Worm (Caenorhabditis elegans): Measurements from ENCODE around the gene srg-53.
"Not testable (repeated sequence)": the region's sequence is repeated elsewhere in the genome, so short reads cannot be mapped to it uniquely, and the experiment has no call there.

The srg-53 gene

DNA sequence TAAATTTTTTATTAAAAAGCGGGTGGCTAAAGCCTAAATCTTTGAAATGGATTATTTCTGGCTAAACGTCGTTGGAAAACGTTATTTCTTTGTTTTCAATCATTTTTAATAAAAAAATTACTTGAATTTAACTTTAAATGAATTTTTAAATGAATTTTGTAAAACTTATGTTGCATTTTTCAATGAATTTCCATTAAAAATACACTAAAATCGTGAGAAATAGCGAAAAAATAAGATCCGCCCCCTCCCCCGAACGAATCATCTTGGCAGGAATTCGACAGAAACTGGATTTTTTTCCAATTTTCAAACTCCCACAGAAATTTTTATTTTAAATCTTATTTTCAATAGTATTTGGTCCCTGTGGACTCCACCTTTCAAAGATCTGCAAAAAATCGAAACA, at the start of gene srg-53:
Gene srg-53 (plus strand): TSS at position 301 of the 400 bp plus-strand sequence.
- TF ChIP-seq unc-62 (GFP tag; optimal IDR thresholded peaks at IDR 0.05), result no peak

DNA sequence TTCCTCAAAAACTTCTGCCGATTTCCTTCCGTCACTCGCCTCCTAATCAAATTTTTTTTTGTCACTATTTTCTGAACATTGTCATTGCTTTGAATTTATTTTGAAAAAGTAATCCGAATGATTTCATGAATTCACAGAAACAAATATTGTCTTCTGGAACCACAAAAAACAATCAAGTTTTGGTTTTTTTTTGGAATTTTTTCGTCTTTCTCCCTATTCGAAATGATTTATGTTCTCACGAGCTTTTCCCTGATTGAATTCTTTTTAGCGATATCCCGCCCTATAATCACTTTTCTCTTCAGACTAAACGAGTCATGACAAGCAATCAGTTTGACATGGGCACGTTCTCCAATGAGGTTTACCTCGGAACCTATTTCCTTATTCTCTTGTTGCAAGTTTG, 45.9 kb upstream of the srg-53 start, which contains the start of gene F41H8.1:
Gene F41H8.1 (plus strand): TSS at position 301 of the 400 bp plus-strand sequence.
- TF ChIP-seq unc-62 (GFP tag; optimal IDR thresholded peaks at IDR 0.05), result no peak

ce11 chrV:838984-839471, 40.2 kb upstream of the srg-53 start, which contains the start of the genes K09C6.7 and K09C6.10:
K09C6.7 (minus strand) TSS chrV:839084.
K09C6.10 (plus strand) TSS chrV:839421.
- TF ChIP-seq unc-62 (GFP tag; optimal IDR thresholded peaks at IDR 0.05), result not testable (repeated sequence)

DNA sequence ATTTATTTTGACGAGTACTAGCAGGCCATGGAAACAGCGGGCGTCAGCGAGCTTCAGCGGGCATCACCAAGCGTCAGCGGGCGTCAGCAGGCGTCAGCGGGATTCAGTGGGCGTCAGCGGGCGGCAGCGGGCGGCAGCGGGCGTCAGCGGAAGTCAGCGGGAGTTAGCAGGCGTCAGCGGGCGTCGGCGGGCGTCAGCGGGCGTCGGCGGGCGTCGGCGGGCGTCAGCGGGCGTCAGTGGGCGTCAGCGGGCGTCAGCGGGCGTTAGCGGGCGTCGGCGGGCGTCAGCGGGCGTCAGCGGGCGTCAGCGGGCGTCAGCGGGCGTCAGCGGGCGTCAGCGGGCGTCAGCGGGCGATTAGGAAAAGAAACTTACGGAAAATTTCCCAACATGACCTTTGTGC, 36.7 kb upstream of the srg-53 start:
- TF ChIP-seq unc-62 (GFP tag; optimal IDR thresholded peaks at IDR 0.05), result no peak

ce11 chrV:843118-843517, 36.2 kb upstream of the srg-53 start, which contains the start of gene K09C6.8:
K09C6.8 (minus strand) TSS chrV:843218.
- TF ChIP-seq unc-62 (GFP tag; optimal IDR thresholded peaks at IDR 0.05), result not testable (repeated sequence)

- TF ChIP-seq unc-62 (GFP tag; optimal IDR thresholded peaks at IDR 0.05), result no peak
Observed at ce11 chrV:847521-847920, 31.8 kb upstream of the srg-53 start, which contains the start of gene srbc-13. srbc-13 (plus strand) TSS chrV:847821.

DNA sequence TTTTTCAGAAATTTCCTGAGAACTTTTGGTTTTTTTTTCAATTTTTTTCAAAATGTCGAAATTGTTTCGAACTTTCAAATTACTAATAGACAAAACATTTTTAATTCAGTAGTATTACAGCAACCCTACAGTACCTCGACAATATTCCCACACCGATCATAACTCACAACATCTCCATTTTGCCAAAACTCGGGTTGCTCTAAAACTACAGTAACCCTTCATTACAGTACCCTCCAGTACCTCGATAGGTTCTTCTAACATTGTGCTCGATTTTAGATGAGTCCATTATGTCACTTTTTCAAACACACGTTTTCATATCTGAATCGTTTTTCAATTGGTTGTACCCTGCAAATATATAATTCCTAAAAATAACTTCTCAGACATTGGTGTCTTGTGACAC, 30.2 kb upstream of the srg-53 start:
- no peak for TF ChIP-seq unc-62 (GFP tag; optimal IDR thresholded peaks at IDR 0.05)

DNA sequence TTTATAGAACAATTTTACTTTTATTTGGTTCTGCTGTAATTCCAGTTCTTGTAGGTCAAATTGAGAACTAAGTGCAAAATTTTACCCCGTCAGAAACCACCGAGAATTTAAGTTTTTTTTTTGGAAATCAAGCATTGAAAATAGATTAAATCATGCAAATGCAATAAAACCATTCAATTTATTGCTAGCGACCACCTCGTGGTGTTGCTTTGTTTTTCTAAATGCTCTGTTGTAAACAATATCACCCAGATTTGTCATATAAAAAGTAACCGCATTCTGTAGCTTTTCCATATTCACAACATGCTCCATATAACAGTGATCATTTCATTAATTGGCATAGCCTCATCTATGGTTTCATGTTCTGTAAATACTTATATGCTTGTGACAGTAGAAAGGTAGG, 29.8 kb upstream of the srg-53 start, which contains the start of gene srbc-12:
Gene srbc-12 (plus strand): TSS at position 301 of the 400 bp plus-strand sequence.
- no peak for TF ChIP-seq unc-62 (GFP tag; optimal IDR thresholded peaks at IDR 0.05)

ce11 chrV:852184-852583, 27.1 kb upstream of the srg-53 start, which contains the start of gene K09C6.3:
K09C6.3 (plus strand) TSS chrV:852484.
- TF ChIP-seq unc-62 (GFP tag; optimal IDR thresholded peaks at IDR 0.05), result no peak

- TF ChIP-seq unc-62 (GFP tag; optimal IDR thresholded peaks at IDR 0.05), result no peak
Observed at ce11 chrV:854966-855365, 24.3 kb upstream of the srg-53 start, which contains the start of gene K09C6.9. K09C6.9 (minus strand) TSS chrV:855066.

ce11 chrV:856549-856948, 22.7 kb upstream of the srg-53 start, which contains the start of gene K09C6.2:
K09C6.2 (plus strand) TSS chrV:856849.
- TF ChIP-seq unc-62 (GFP tag; optimal IDR thresholded peaks at IDR 0.05), result no peak

DNA sequence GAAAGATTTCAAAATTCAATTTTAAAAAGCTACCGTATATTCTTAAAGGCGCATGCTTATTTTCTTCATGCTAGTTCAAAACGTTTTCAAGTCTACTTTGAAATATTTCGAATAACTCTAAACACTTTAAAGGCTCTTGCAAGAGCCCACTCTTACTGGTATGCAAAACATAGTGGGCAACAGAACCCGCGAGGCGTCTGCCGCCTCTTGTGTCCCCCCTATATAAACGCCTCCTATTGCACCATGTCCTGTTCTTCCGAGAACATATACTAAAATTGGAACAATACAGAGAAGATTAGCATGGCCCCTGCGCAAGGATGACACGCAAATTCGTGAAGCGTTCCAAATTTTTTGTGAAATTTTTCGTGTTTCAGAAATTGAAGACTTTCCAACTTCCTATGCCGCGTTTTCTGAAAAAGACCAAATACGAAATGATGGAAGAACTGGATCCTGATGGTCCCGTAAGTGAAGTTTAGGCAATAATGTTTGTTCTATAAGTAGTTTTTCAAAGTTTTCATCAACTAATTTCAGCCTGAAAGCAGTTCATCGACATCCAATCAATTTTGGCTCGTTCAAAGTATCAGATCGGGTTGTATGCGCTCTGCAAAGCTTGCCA, 20.3 kb upstream of the srg-53 start:
- no peak for TF ChIP-seq unc-62 (GFP tag; optimal IDR thresholded peaks at IDR 0.05)

ce11 chrV:866729-867128, 12.5 kb upstream of the srg-53 start, which contains the start of gene T02B11.3:
T02B11.3 (minus strand) TSS chrV:866829.
- no peak for TF ChIP-seq unc-62 (GFP tag; optimal IDR thresholded peaks at IDR 0.05)

- no peak for TF ChIP-seq unc-62 (GFP tag; optimal IDR thresholded peaks at IDR 0.05)
Observed at ce11 chrV:871029-871428, 8.2 kb upstream of the srg-53 start, which contains the start of gene T02B11.4. T02B11.4 (minus strand) TSS chrV:871129.

DNA sequence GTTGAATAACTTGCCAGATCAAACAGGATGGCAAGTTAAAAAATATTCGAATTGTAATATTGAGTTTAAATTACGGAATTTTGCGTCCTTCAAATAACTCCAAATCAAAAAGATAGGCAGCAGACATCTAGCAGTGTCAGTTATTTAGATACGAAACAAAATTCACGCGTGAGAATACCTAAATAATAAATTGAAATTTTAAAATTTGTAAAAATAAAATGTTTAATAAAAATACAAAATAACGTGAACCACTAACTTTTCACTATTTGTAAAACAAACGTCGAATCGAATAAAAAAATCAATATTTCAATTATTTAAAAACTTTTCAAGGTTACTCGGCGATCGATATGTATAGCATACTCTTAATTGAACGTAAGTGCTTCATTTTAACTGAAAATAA, 3.3 kb upstream of the srg-53 start, which contains the start of gene T02B11.9:
Gene T02B11.9 (plus strand): TSS at position 301 of the 400 bp plus-strand sequence.
- TF ChIP-seq unc-62 (GFP tag; optimal IDR thresholded peaks at IDR 0.05), result no peak

DNA sequence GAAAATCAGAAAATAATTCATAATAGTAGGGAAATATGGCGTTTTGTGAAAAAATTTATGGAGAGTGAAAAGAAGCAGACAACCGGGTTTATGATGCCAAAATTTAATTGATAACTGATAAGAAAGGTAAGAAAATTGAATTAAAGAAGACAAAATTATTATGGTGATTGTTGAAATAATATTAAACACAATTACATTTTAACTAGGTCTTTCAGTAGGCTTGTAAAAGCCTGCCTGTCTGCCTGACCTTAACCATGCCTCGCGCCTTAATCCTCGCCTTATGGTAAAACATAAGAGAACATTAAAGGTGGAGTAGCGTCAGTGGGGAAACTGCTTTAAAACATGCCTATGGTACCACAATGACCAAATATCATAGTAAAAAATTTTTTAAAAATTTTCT, 704 bp upstream of the srg-53 start, which contains the start of gene T02B11.8:
Gene T02B11.8 (minus strand): TSS at position 101 of the 400 bp plus-strand sequence.
- no peak for TF ChIP-seq unc-62 (GFP tag; optimal IDR thresholded peaks at IDR 0.05)

ce11 chrV:884324-884723, 5.1 kb downstream of the srg-53 start, which contains the start of gene srj-38:
srj-38 (minus strand) TSS chrV:884424.
- TF ChIP-seq unc-62 (GFP tag; optimal IDR thresholded peaks at IDR 0.05), result no peak
